4 worm cellular contexts compared by ENCODE assay signal in genomic region chrIV:5582760-5583159, ce11.
TF ChIP-seq lines count a peak whose summit lies in the region.

No protein-coding gene starts in this region.

TF ChIP-seq in whole organism, L1 larva, 84 proteins besides CTCF, POLR2A, EP300 and RAD21:
- no peak for TF ChIP-seq elt-3 (tag; optimal IDR thresholded peaks at IDR 0.05; lab: Kevin White, UChicago)
- peak; percentile 83 for TF ChIP-seq xbp-1 (tag; optimal IDR thresholded peaks at IDR 0.05; lab: Kevin White, UChicago)
- TF ChIP-seq C34B4.2 (tag; optimal IDR thresholded peaks at IDR 0.05; lab: Kevin White, UChicago) = no peak
- no peak for TF ChIP-seq unc-30 (tag; optimal IDR thresholded peaks at IDR 0.05; lab: Kevin White, UChicago)
- no peak for TF ChIP-seq aha-1 (tag; optimal IDR thresholded peaks at IDR 0.05; lab: Kevin White, UChicago)
- TF ChIP-seq ceh-82 (tag; optimal IDR thresholded peaks at IDR 0.05; lab: Kevin White, UChicago) = no peak
- no peak for TF ChIP-seq efl-1 (optimal IDR thresholded peaks at IDR 0.05; lab: Kevin White, UChicago)
- peak in 1 of 2 experiments; percentile 60 for TF ChIP-seq efl-1 (GFP tag; optimal IDR thresholded peaks at IDR 0.05 in 1 of 2; lab: Kevin White, UChicago)
- TF ChIP-seq hlh-17 (GFP tag; optimal IDR thresholded peaks at IDR 0.05; lab: Kevin White, UChicago; ENCODE audit: borderline replicate concordance) = no peak

TF ChIP-seq in whole organism, L3 larva, 47 proteins besides CTCF, POLR2A, EP300 and RAD21:
- TF ChIP-seq nhr-77 (tag; optimal IDR thresholded peaks at IDR 0.05; lab: Kevin White, UChicago) = no peak
- TF ChIP-seq lin-15B (tag; optimal IDR thresholded peaks at IDR 0.05; lab: Kevin White, UChicago) = no peak
- no peak for TF ChIP-seq R02D3.7 (tag; optimal IDR thresholded peaks at IDR 0.05; lab: Kevin White, UChicago)
- TF ChIP-seq nfya-1 (tag; optimal IDR thresholded peaks at IDR 0.05; lab: Kevin White, UChicago; ENCODE audit: insufficient read depth) = peak; percentile 96
- no peak for TF ChIP-seq ceh-82 (tag; optimal IDR thresholded peaks at IDR 0.05; lab: Kevin White, UChicago)
- no peak for TF ChIP-seq fkh-2 (tag; optimal IDR thresholded peaks at IDR 0.05; lab: Kevin White, UChicago)
- no peak for TF ChIP-seq fkh-10 (GFP tag; optimal IDR thresholded peaks at IDR 0.05; lab: Kevin White, UChicago)
- no peak for TF ChIP-seq elt-2 (tag; optimal IDR thresholded peaks at IDR 0.05; lab: Kevin White, UChicago)

TF ChIP-seq in whole organism, late embryonic, 69 proteins besides CTCF, POLR2A, EP300 and RAD21:
- no peak for TF ChIP-seq rnt-1 (tag; optimal IDR thresholded peaks at IDR 0.05; lab: Kevin White, UChicago)
- no peak for TF ChIP-seq pax-1 (tag; optimal IDR thresholded peaks at IDR 0.05; lab: Kevin White, UChicago)
- TF ChIP-seq npax-4 (tag; optimal IDR thresholded peaks at IDR 0.05; lab: Kevin White, UChicago) = no peak
- peak; percentile 92 for TF ChIP-seq nfya-1 (tag; optimal IDR thresholded peaks at IDR 0.05; lab: Kevin White, UChicago)
- no peak for TF ChIP-seq tbx-7 (tag; optimal IDR thresholded peaks at IDR 0.05; lab: Kevin White, UChicago)
- TF ChIP-seq hlh-13 (GFP tag; optimal IDR thresholded peaks at IDR 0.05; lab: Kevin White, UChicago) = no peak

TF ChIP-seq in whole organism, young adult, 124 proteins besides CTCF, POLR2A, EP300 and RAD21:
- TF ChIP-seq sdz-38 (tag; optimal IDR thresholded peaks at IDR 0.05; lab: Kevin White, UChicago) = no peak
- peak; percentile 25; the same call in 1 of the 2 replicates for TF ChIP-seq nfyb-1 (GFP tag; IDR thresholded peaks at IDR 0.05; lab: Robert Waterston, UW)
TF ChIP-seq in whole organism, young adult: peak in this region for 1.
